Worm (Caenorhabditis elegans) whole organism, L4 larva: Measurements from ENCODE around the gene C27A7.6.
A peak's percentile ranks its signal among the peaks of the same experiment; 100 is the strongest.

ENCODE experiments used
- F26F4.8 ChIP-seq: fragments of 200-800 bp; sonication (Bioruptor generic); conservative IDR thresholded peaks from 2 replicates; pipeline ENCODE4 v1.3.6; 2022; ENCODE audit warnings: missing genetic modification characterization, missing compliant biosample characterization
- T20F7.1 ChIP-seq: fragments of 200-800 bp; sonication (Bioruptor generic); optimal IDR thresholded peaks from 2 replicates; lab custom pipeline; 2018; ENCODE audit warnings: mild to moderate bottlenecking, missing genetic modification characterization, missing compliant biosample characterization
- T26A8.4 ChIP-seq: fragments of 200-800 bp; sonication (Bioruptor generic); IDR thresholded peaks from 2 replicates; pipeline ENCODE4 v1.3.6; 2022; ENCODE audit warnings: missing genetic modification characterization, missing compliant biosample characterization
- Y105C5A.15 ChIP-seq: fragments of 200-800 bp; sonication (Bioruptor generic); IDR thresholded peaks from 2 replicates; pipeline ENCODE4 v1.3.6; 2022; ENCODE audit warnings: missing genetic modification characterization, missing compliant biosample characterization
- Y48G9A.11 ChIP-seq: fragments of 200-800 bp; sonication (Bioruptor generic); IDR thresholded peaks from 2 replicates; pipeline ENCODE4 v1.3.6; 2022; ENCODE audit warnings: missing genetic modification reagents, missing genetic modification characterization, missing compliant biosample characterization
- Y5F2A.4 ChIP-seq: fragments of 200-800 bp; sonication (Bioruptor generic); optimal IDR thresholded peaks from 2 replicates; lab custom pipeline; 2018; ENCODE audit warnings: mild to moderate bottlenecking, missing genetic modification characterization, missing compliant biosample characterization
- Y75B8A.6 ChIP-seq: fragments of 200-800 bp; sonication (Bioruptor generic); IDR thresholded peaks from 2 replicates; pipeline ENCODE4 v1.3.6; 2022; ENCODE audit warnings: missing genetic modification reagents, missing genetic modification characterization, missing compliant biosample characterization
- ZK337.2 ChIP-seq: fragments of 200-800 bp; sonication (Bioruptor generic); IDR thresholded peaks from 2 replicates; pipeline ENCODE4 v1.3.6; 2022; ENCODE audit warnings: missing genetic modification reagents, missing genetic modification characterization, missing compliant biosample characterization
- ZK546.5 ChIP-seq, 2 experiments: sonication (generic microtip); optimal IDR thresholded peaks; 2 replicates each; lab custom pipeline; 2017; ENCODE audit warnings: missing biosample characterization in 2 of 2, missing genetic modification characterization in 2 of 2
- aha-1 ChIP-seq: fragments of 150-350 bp; peaks from one replicate; lab custom pipeline; 2014; ENCODE audit warnings: missing biosample characterization, missing genetic modification characterization
- attf-4 ChIP-seq: sonication (generic microtip); optimal IDR thresholded peaks from 3 replicates; lab custom pipeline; 2017; ENCODE audit warnings: missing biosample characterization, missing genetic modification characterization
- ceh-28 ChIP-seq: fragments of 150-350 bp; optimal IDR thresholded peaks from 2 replicates; lab custom pipeline; 2014; ENCODE audit warnings: missing biosample characterization, missing genetic modification reagents, missing genetic modification characterization
- ceh-62 ChIP-seq: sonication (generic microtip); optimal IDR thresholded peaks from 2 replicates; lab custom pipeline; 2017; ENCODE audit warnings: missing biosample characterization, missing genetic modification characterization
- ceh-82 ChIP-seq: sonication (generic microtip); optimal IDR thresholded peaks from 2 replicates; lab custom pipeline; 2017; ENCODE audit warnings: missing biosample characterization, missing genetic modification characterization
- cey-2 ChIP-seq: sonication (generic microtip); optimal IDR thresholded peaks from 3 replicates; lab custom pipeline; 2017; ENCODE audit warnings: missing genetic modification characterization, mild to moderate bottlenecking, missing compliant biosample characterization, antibody characterized with exemption, borderline replicate concordance; ENCODE audit not compliant: insufficient read depth
- daf-16 ChIP-seq, 3 experiments: sonication (generic microtip); optimal IDR thresholded peaks; 2 replicates each; lab custom pipeline; 2016 to 2017; ENCODE audit warnings: missing genetic modification characterization in 3 of 3, missing genetic modification reagents in 3 of 3, mild to moderate bottlenecking in 2 of 3, missing compliant biosample characterization in 2 of 3, missing biosample characterization in 1 of 3, moderate library complexity in 1 of 3
- daf-19 ChIP-seq: fragments of 200-800 bp; sonication (Bioruptor generic); conservative IDR thresholded peaks from 2 replicates; pipeline ENCODE4 v1.3.6; 2022; ENCODE audit warnings: missing genetic modification characterization, missing compliant biosample characterization
- daf-8 ChIP-seq: fragments of 200-800 bp; sonication (Bioruptor generic); IDR thresholded peaks from 2 replicates; pipeline ENCODE4 v1.3.6; 2022; ENCODE audit warnings: missing genetic modification characterization, missing compliant biosample characterization
- dmd-6 ChIP-seq: fragments of 200-800 bp; sonication (Bioruptor generic); IDR thresholded peaks from 2 replicates; pipeline ENCODE4 v1.3.6; 2022; ENCODE audit warnings: missing genetic modification reagents, missing genetic modification characterization, missing compliant biosample characterization
- duxl-1 ChIP-seq: sonication (generic microtip); optimal IDR thresholded peaks from 2 replicates; lab custom pipeline; 2016; ENCODE audit warnings: mild to moderate bottlenecking, missing genetic modification characterization, moderate library complexity, missing compliant biosample characterization; ENCODE audit not compliant: poor library complexity
- egl-27 ChIP-seq: sonication (generic microtip); optimal IDR thresholded peaks from 3 replicates; lab custom pipeline; 2017; ENCODE audit warnings: missing biosample characterization, missing genetic modification reagents, missing genetic modification characterization
- egl-43 ChIP-seq: fragments of 200-800 bp; sonication (Bioruptor generic); IDR thresholded peaks from 2 replicates; pipeline ENCODE4 v1.3.6; 2022; ENCODE audit warnings: missing genetic modification reagents, missing genetic modification characterization, missing compliant biosample characterization
- gei-8 ChIP-seq: fragments of 200-800 bp; sonication (Bioruptor generic); optimal IDR thresholded peaks from 2 replicates; lab custom pipeline; 2018; ENCODE audit warnings: mild to moderate bottlenecking, missing genetic modification characterization, missing compliant biosample characterization
- hlh-11 ChIP-seq: fragments of 200-800 bp; sonication (Bioruptor generic); optimal IDR thresholded peaks from 2 replicates; lab custom pipeline; 2018; ENCODE audit warnings: mild to moderate bottlenecking, missing genetic modification characterization, missing compliant biosample characterization
- hmg-1.1 ChIP-seq: fragments of 200-800 bp; sonication (Bioruptor generic); IDR thresholded peaks from 2 replicates; pipeline ENCODE4 v1.3.6; 2022; ENCODE audit warnings: missing genetic modification reagents, missing genetic modification characterization, missing compliant biosample characterization
- jun-1 ChIP-seq: fragments of 150-350 bp; optimal IDR thresholded peaks from 2 replicates; lab custom pipeline; 2014; ENCODE audit warnings: missing biosample characterization, missing genetic modification reagents, missing genetic modification characterization
- lim-7 ChIP-seq: fragments of 200-800 bp; sonication (Bioruptor generic); IDR thresholded peaks from 2 replicates; pipeline ENCODE4 v1.3.6; 2022; ENCODE audit warnings: missing genetic modification characterization, missing compliant biosample characterization
- lin-15B ChIP-seq: fragments of 150-350 bp; sonication (generic microtip); optimal IDR thresholded peaks from 3 replicates; lab custom pipeline; 2014; ENCODE audit warnings: missing biosample characterization, missing genetic modification characterization
- lin-29 ChIP-seq: fragments of 200-800 bp; sonication (Bioruptor generic); IDR thresholded peaks from 2 replicates; pipeline ENCODE4 v1.3.6; 2022; ENCODE audit warnings: missing genetic modification reagents, missing genetic modification characterization, missing compliant biosample characterization
- mdl-1 ChIP-seq, 2 experiments: fragments of 150-350 bp in 1 of 2; sonication (generic microtip) in 1 of 2; optimal IDR thresholded peaks; 2 replicates each; lab custom pipeline; 2014 to 2017; ENCODE audit warnings: missing biosample characterization in 2 of 2, missing genetic modification characterization in 2 of 2
- mxl-2 ChIP-seq: fragments of 200-800 bp; sonication (Bioruptor generic); conservative IDR thresholded peaks from 2 replicates; pipeline ENCODE4 v1.3.6; 2022; ENCODE audit warnings: missing genetic modification reagents, missing genetic modification characterization, missing compliant biosample characterization
- mxl-3 ChIP-seq: fragments of 200-800 bp; sonication (Bioruptor generic); optimal IDR thresholded peaks from 2 replicates; lab custom pipeline; 2018; ENCODE audit warnings: mild to moderate bottlenecking, missing genetic modification characterization, missing compliant biosample characterization
- nhr-102 ChIP-seq: sonication (generic microtip); optimal IDR thresholded peaks from 2 replicates; lab custom pipeline; 2016; ENCODE audit warnings: mild to moderate bottlenecking, missing genetic modification characterization, moderate library complexity, missing compliant biosample characterization
- nhr-111 ChIP-seq: fragments of 200-800 bp; sonication (Bioruptor generic); optimal IDR thresholded peaks from 2 replicates; lab custom pipeline; 2018; ENCODE audit warnings: mild to moderate bottlenecking, missing genetic modification characterization, missing compliant biosample characterization
- nhr-25 ChIP-seq: sonication (generic microtip); optimal IDR thresholded peaks from 2 replicates; lab custom pipeline; 2017; ENCODE audit warnings: missing genetic modification characterization, mild to moderate bottlenecking, missing compliant biosample characterization, antibody characterized with exemption, moderate library complexity, borderline replicate concordance; ENCODE audit not compliant: insufficient read depth
- nhr-28 ChIP-seq: fragments of 150-350 bp; optimal IDR thresholded peaks from 2 replicates; lab custom pipeline; 2014; ENCODE audit warnings: missing biosample characterization, missing genetic modification characterization
- nhr-42 ChIP-seq: fragments of 200-800 bp; sonication (Bioruptor generic); IDR thresholded peaks from 2 replicates; pipeline ENCODE4 v1.3.6; 2022; ENCODE audit warnings: missing genetic modification characterization, missing compliant biosample characterization
- nhr-48 ChIP-seq: sonication (generic microtip); optimal IDR thresholded peaks from 2 replicates; lab custom pipeline; 2016; ENCODE audit warnings: mild to moderate bottlenecking, missing genetic modification characterization, missing compliant biosample characterization
- pha-4 ChIP-seq, 2 experiments: fragments of 150-350 bp in 1 of 2; fragments of 200-800 bp in 1 of 2; sonication (Bioruptor generic) in 1 of 2; IDR thresholded peaks in 1 of 2; optimal IDR thresholded peaks in 1 of 2; 2 replicates each; pipeline versions ENCODE4 v1.3.6 to Lab custom; 2014 to 2022; ENCODE audit warnings: missing genetic modification characterization in 2 of 2, missing genetic modification reagents in 2 of 2, missing biosample characterization in 1 of 2, missing compliant biosample characterization in 1 of 2
- php-3 ChIP-seq: fragments of 200-800 bp; sonication (Bioruptor generic); IDR thresholded peaks from 2 replicates; pipeline ENCODE4 v1.3.6; 2022; ENCODE audit warnings: missing genetic modification reagents, missing genetic modification characterization, missing compliant biosample characterization
- pqm-1 ChIP-seq: sonication (generic microtip); optimal IDR thresholded peaks from 2 replicates; lab custom pipeline; 2017; ENCODE audit warnings: missing biosample characterization, missing genetic modification characterization
- sdz-12 ChIP-seq: fragments of 200-800 bp; sonication (Bioruptor generic); optimal IDR thresholded peaks from 2 replicates; lab custom pipeline; 2018; ENCODE audit warnings: mild to moderate bottlenecking, missing genetic modification characterization, missing compliant biosample characterization
- snpc-1.2 ChIP-seq: fragments of 200-800 bp; sonication (Bioruptor generic); IDR thresholded peaks from 2 replicates; pipeline ENCODE4 v1.3.6; 2022; ENCODE audit warnings: missing genetic modification reagents, missing genetic modification characterization, missing compliant biosample characterization
- spr-1 ChIP-seq: sonication (generic microtip); optimal IDR thresholded peaks from 2 replicates; lab custom pipeline; 2016; ENCODE audit warnings: mild to moderate bottlenecking, missing genetic modification characterization, missing compliant biosample characterization
- tag-97 ChIP-seq: fragments of 200-800 bp; sonication (Bioruptor generic); IDR thresholded peaks from 2 replicates; pipeline ENCODE4 v1.3.6; 2022; ENCODE audit warnings: missing genetic modification characterization, missing compliant biosample characterization
- unc-39 ChIP-seq: sonication (generic microtip); optimal IDR thresholded peaks from 2 replicates; lab custom pipeline; 2017; ENCODE audit warnings: missing biosample characterization, missing genetic modification characterization
- zip-11 ChIP-seq: fragments of 200-800 bp; sonication (Bioruptor generic); IDR thresholded peaks from 2 replicates; pipeline ENCODE4 v1.3.6; 2022; ENCODE audit warnings: missing genetic modification characterization, missing compliant biosample characterization
- zip-2 ChIP-seq: fragments of 150-350 bp; optimal IDR thresholded peaks from 2 replicates; lab custom pipeline; 2014; ENCODE audit warnings: missing biosample characterization, missing genetic modification characterization
- ztf-7 ChIP-seq: fragments of 150-350 bp; optimal IDR thresholded peaks from 2 replicates; lab custom pipeline; 2014; ENCODE audit warnings: missing biosample characterization, missing genetic modification characterization

Gene C27A7.6

ce11 chrV:12098123-12098522, 32.5 kb downstream of the C27A7.6 start, which contains the start of gene nhr-209:
Gene nhr-209, plus strand, starts transcription at chrV:12098149.
- TF ChIP-seq nhr-28 (tag; lab: Kevin White, UChicago) (peak; percentile 82), lim-7 (GFP tag; lab: Robert Waterston, UW) (no peak)

ce11 chrV:12095865-12096264, 34.7 kb downstream of the C27A7.6 start, which contains the start of gene nhr-207:
Gene nhr-207, plus strand, starts transcription at chrV:12096146.
- TF ChIP-seq ZK337.2 (GFP tag; lab: Robert Waterston, UW) (no peak), daf-16 (GFP tag; optimal IDR thresholded peaks at IDR 0.05; lab: Kevin White, UChicago) (no peak), daf-16 (tag; optimal IDR thresholded peaks at IDR 0.05; lab: Kevin White, UChicago) (peak; percentile 51), pqm-1 (tag; lab: Kevin White, UChicago) (no peak), egl-43 (GFP tag; lab: Robert Waterston, UW) (no peak), mdl-1 (tag; optimal IDR thresholded peaks at IDR 0.05; lab: Kevin White, UChicago) (peak in 1 of 2 experiments; percentile 71), Y5F2A.4 (GFP tag; lab: Kevin White, UChicago) (no peak), hlh-11 (tag; lab: Kevin White, UChicago) (peak; percentile 39), nhr-25 (tag; lab: Kevin White, UChicago) (no peak), ZK546.5 (tag; optimal IDR thresholded peaks at IDR 0.05; lab: Kevin White, UChicago) (no peak), lin-29 (GFP tag; lab: Robert Waterston, UW) (no peak), gei-8 (no peak), aha-1 (tag; lab: Kevin White, UChicago) (no peak), duxl-1 (tag; lab: Kevin White, UChicago) (no peak), jun-1 (tag; lab: Kevin White, UChicago) (no peak), nhr-111 (GFP tag; lab: Kevin White, UChicago) (no peak), Y75B8A.6 (GFP tag; lab: Robert Waterston, UW) (no peak), snpc-1.2 (GFP tag; lab: Robert Waterston, UW) (no peak), T26A8.4 (GFP tag; lab: Robert Waterston, UW) (no peak), nhr-102 (tag; lab: Kevin White, UChicago) (peak; percentile 54), lin-15B (tag; lab: Kevin White, UChicago) (no peak), egl-27 (tag; lab: Kevin White, UChicago) (no peak), ceh-62 (tag; lab: Kevin White, UChicago) (no peak), cey-2 (no peak), php-3 (GFP tag; lab: Robert Waterston, UW) (no peak), sdz-12 (no peak), unc-39 (tag; lab: Kevin White, UChicago) (no peak), daf-19 (GFP tag; lab: Robert Waterston, UW) (no peak), dmd-6 (GFP tag; lab: Robert Waterston, UW) (peak; percentile 85), Y48G9A.11 (no peak), nhr-42 (GFP tag; lab: Robert Waterston, UW) (no peak), hmg-1.1 (GFP tag; lab: Robert Waterston, UW) (no peak), tag-97 (GFP tag; lab: Robert Waterston, UW) (no peak), zip-2 (no peak), F26F4.8 (no peak), zip-11 (GFP tag; lab: Robert Waterston, UW) (no peak), ceh-82 (no peak), pha-4 (GFP tag; IDR thresholded peaks at IDR 0.05; lab: Robert Waterston, UW) (no peak), pha-4 (tag; optimal IDR thresholded peaks at IDR 0.05; lab: Kevin White, UChicago) (no peak), Y105C5A.15 (no peak), mxl-2 (GFP tag; lab: Robert Waterston, UW) (no peak), mxl-3 (no peak), ztf-7 (tag; lab: Kevin White, UChicago) (no peak), daf-8 (GFP tag; lab: Robert Waterston, UW) (no peak), ceh-28 (tag; lab: Kevin White, UChicago) (no peak), nhr-48 (tag; lab: Kevin White, UChicago) (no peak), attf-4 (tag; lab: Kevin White, UChicago) (no peak), spr-1 (no peak), T20F7.1 (GFP tag; lab: Kevin White, UChicago) (no peak)
